Fruit fly (Drosophila melanogaster): Measurements from ENCODE around the gene Aldh7A1.

The Aldh7A1 gene

dm6 chr3L:19230801-19231547 is 37.7 kb downstream of the Aldh7A1 start (continued):
- TF ChIP-seq Pdp1 (GFP tag; optimal IDR thresholded peaks at IDR 0.05) = peak in 1 of 2 experiments; percentile 20
- no peak for TF ChIP-seq Dad (GFP tag; optimal IDR thresholded peaks at IDR 0.05)
- peak; percentile 28 for TF ChIP-seq ATbp (GFP tag; optimal IDR thresholded peaks at IDR 0.05)
- TF ChIP-seq dmrt11E (tag; optimal IDR thresholded peaks at IDR 0.05) = no peak
- TF ChIP-seq CG12744 (GFP tag; optimal IDR thresholded peaks at IDR 0.05) = no peak
- TF ChIP-seq CG11398 (GFP tag; optimal IDR thresholded peaks at IDR 0.05) = no peak
- TF ChIP-seq CG6254 (GFP tag; optimal IDR thresholded peaks at IDR 0.05) = no peak
- no peak for TF ChIP-seq mam (GFP tag; optimal IDR thresholded peaks at IDR 0.05)
- peak; percentile 28 for TF ChIP-seq caup (GFP tag; optimal IDR thresholded peaks at IDR 0.05; ENCODE audit: severe bottlenecking)
- no peak for TF ChIP-seq Dfd (GFP tag; optimal IDR thresholded peaks at IDR 0.05)
- no peak for TF ChIP-seq cg (GFP tag; optimal IDR thresholded peaks at IDR 0.05)
- TF ChIP-seq CG15269 (tag; optimal IDR thresholded peaks at IDR 0.05) = peak; percentile 48
- TF ChIP-seq sob (GFP tag; IDR thresholded peaks at IDR 0.05) = no peak
- no peak for TF ChIP-seq CG32532 (GFP tag; IDR thresholded peaks at IDR 0.05)
- no peak for TF ChIP-seq run (tag; optimal IDR thresholded peaks at IDR 0.05)
- TF ChIP-seq CG18764 (GFP tag; optimal IDR thresholded peaks at IDR 0.05) = no peak
- TF ChIP-seq hth (optimal IDR thresholded peaks at IDR 0.05) = no peak
- no peak for TF ChIP-seq Aef1 (GFP tag; IDR thresholded peaks at IDR 0.05)
- no peak for TF ChIP-seq fru (optimal IDR thresholded peaks at IDR 0.05)
- TF ChIP-seq CG15514 (GFP tag; optimal IDR thresholded peaks at IDR 0.05) = no peak
- TF ChIP-seq pita (GFP tag; optimal IDR thresholded peaks at IDR 0.05) = no peak
- no peak for TF ChIP-seq Six4 (GFP tag; optimal IDR thresholded peaks at IDR 0.05)
- TF ChIP-seq Hand (GFP tag; optimal IDR thresholded peaks at IDR 0.05) = peak; percentile 34
- TF ChIP-seq Bdp1 (GFP tag; optimal IDR thresholded peaks at IDR 0.05) = no peak
- 0 out of 4 replicates have a peak, but pooled peaks have one; percentile 10 for TF ChIP-seq chinmo (GFP tag; IDR thresholded peaks at IDR 0.05; ENCODE audit: partially characterized antibody)
- TF ChIP-seq CG10431 (GFP tag; optimal IDR thresholded peaks at IDR 0.05) = no peak
- peak; percentile 64 for TF ChIP-seq row (GFP tag; IDR thresholded peaks at IDR 0.05)
- TF ChIP-seq gro (GFP tag; optimal IDR thresholded peaks at IDR 0.05) = no peak
- peak; percentile 70 for TF ChIP-seq pros (GFP tag; optimal IDR thresholded peaks at IDR 0.05)
- no peak for TF ChIP-seq toy (GFP tag; IDR thresholded peaks at IDR 0.05)
- no peak for TF ChIP-seq hb (GFP tag; IDR thresholded peaks at IDR 0.05; ENCODE audit: partially characterized antibody)
- no peak for TF ChIP-seq nerfin-2 (GFP tag; IDR thresholded peaks at IDR 0.05; ENCODE audit: partially characterized antibody)
- TF ChIP-seq CG14050 (GFP tag; IDR thresholded peaks at IDR 0.05) = no peak
- no peak for TF ChIP-seq br (optimal IDR thresholded peaks at IDR 0.05)
- TF ChIP-seq CG6813 (GFP tag; optimal IDR thresholded peaks at IDR 0.05) = no peak
- TF ChIP-seq sens-2 (GFP tag; IDR thresholded peaks at IDR 0.05) = no peak
- TF ChIP-seq CG17568 (GFP tag; optimal IDR thresholded peaks at IDR 0.05) = no peak
- TF ChIP-seq H15 (GFP tag; IDR thresholded peaks at IDR 0.05) = no peak
- TF ChIP-seq CG16863 (GFP tag; optimal IDR thresholded peaks at IDR 0.05) = no peak
- TF ChIP-seq Atf3 (GFP tag; optimal IDR thresholded peaks at IDR 0.05) = no peak
- 0 out of 2 replicates have a peak, but pooled peaks have one; percentile 15 for TF ChIP-seq CG9932 (GFP tag; IDR thresholded peaks at IDR 0.05)
- TF ChIP-seq Blimp-1 (GFP tag; optimal IDR thresholded peaks at IDR 0.05) = peak; percentile 37
- TF ChIP-seq croc (GFP tag; conservative IDR thresholded peaks at IDR 0.05) = no peak
- peak; percentile 26 for TF ChIP-seq CG17385 (GFP tag; optimal IDR thresholded peaks at IDR 0.05)
- no peak for TF ChIP-seq CG6765 (GFP tag; optimal IDR thresholded peaks at IDR 0.05)
- peak; percentile 7 for TF ChIP-seq CG1603 (tag; optimal IDR thresholded peaks at IDR 0.05)
- no peak for TF ChIP-seq HLH54F (GFP tag; optimal IDR thresholded peaks at IDR 0.05)
- TF ChIP-seq ro (GFP tag; IDR thresholded peaks at IDR 0.05) = no peak
- no peak for TF ChIP-seq crp (GFP tag; optimal IDR thresholded peaks at IDR 0.05)
- TF ChIP-seq CG12391 (tag; optimal IDR thresholded peaks at IDR 0.05) = peak; percentile 50

Measured in whole organism, embryonic.